Worm (Caenorhabditis elegans): ENCODE measurements around the gene F10A3.12.

DNA sequence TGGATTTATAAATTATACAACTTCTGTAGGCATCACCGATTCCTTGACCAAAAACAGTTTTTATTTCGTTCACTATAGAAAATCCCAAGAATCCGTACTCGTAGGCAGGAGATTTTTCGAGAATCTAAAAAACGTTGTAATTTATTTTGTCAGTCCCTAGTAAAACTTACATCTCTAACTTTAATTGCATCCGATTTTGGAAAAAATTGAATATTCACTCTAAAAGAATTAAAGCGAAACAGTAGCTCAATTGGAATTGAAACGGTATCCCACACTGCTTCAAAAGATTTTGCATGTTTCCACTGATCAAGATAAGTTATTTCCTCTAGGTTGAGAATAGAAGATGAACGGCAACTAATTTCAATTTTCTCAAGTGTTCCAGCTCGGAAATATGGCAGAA, 32.6 kb upstream of the F10A3.12 start, which contains the start of gene fbxa-142:
- TF ChIP-seq repo-1 (tag; optimal IDR thresholded peaks at IDR 0.05) = no peak
- no peak for TF ChIP-seq ama-1 (optimal IDR thresholded peaks at IDR 0.05)
- no peak for TF ChIP-seq ama-1 (GFP tag; optimal IDR thresholded peaks at IDR 0.05)
- no peak for TF ChIP-seq efl-1 (GFP tag; optimal IDR thresholded peaks at IDR 0.05)
- TF ChIP-seq lin-26 (GFP tag; IDR thresholded peaks at IDR 0.05) = no peak

Measured in whole organism, young adult.